Worm (Caenorhabditis elegans) whole organism, L2 larva: Measurements from ENCODE around the gene arrd-15.

Experiments
- ceh-16 ChIP-seq: fragments of 150-350 bp; optimal IDR thresholded peaks from 2 replicates; lab custom pipeline; 2014; ENCODE audit warnings: missing biosample characterization, missing genetic modification characterization
- ceh-82 ChIP-seq: fragments of 150-350 bp; optimal IDR thresholded peaks from 2 replicates; lab custom pipeline; 2014; ENCODE audit warnings: missing biosample characterization, missing genetic modification characterization
- unc-62 ChIP-seq: fragments of 150-350 bp; optimal IDR thresholded peaks from 2 replicates; lab custom pipeline; 2014; ENCODE audit warnings: missing biosample characterization, missing genetic modification reagents, missing genetic modification characterization
- zag-1 ChIP-seq: fragments of 150-350 bp; optimal IDR thresholded peaks from 2 replicates; lab custom pipeline; 2014; ENCODE audit warnings: missing biosample characterization, missing genetic modification characterization

- TF ChIP-seq zag-1 (tag; lab: Kevin White, UChicago): no peak
- no peak for TF ChIP-seq unc-62
- no peak for TF ChIP-seq ceh-82 (tag; lab: Kevin White, UChicago)
- no peak for TF ChIP-seq ceh-16 (tag; lab: Kevin White, UChicago)
These were observed 48.9 kb downstream of the arrd-15 start for ce11 chrIII:8978512-8979352.
